Worm (Caenorhabditis elegans): Measurements from ENCODE around the gene Y58A7A.2.

DNA sequence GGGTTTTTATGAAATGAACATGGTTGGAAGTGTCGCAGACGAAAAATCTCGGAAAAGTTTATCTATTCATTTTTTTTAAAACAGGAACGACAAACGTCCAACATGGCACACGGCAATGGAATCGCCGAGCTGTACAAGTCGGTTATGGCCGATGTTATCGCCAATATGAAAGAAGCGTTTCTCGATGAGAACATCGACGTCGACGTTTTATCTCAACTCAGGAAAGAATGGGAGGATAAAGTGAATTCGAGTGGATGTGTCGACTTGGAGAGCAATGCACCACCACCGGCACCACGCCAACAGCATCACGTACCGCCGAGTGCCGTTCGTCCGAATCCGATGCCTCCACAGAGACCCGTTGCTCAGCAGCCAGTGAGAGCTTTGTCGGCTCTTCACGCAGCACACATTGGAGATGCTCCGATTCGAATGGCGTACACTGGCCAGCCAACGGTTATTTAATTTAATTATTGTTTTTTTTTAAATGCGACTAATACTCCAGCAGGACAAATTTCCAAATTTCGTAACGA, 21.8 kb downstream of the Y58A7A.2 start:
- TF ChIP-seq unc-55 (GFP tag; optimal IDR thresholded peaks at IDR 0.05) (no peak), sem-4 (tag; optimal IDR thresholded peaks at IDR 0.05) (no peak), lsy-2 (tag; optimal IDR thresholded peaks at IDR 0.05) (no peak), F13H6.1 (tag; optimal IDR thresholded peaks at IDR 0.05) (no peak), ztf-1 (GFP tag; conservative IDR thresholded peaks at IDR 0.05) (no peak), R02D3.7 (tag; optimal IDR thresholded peaks at IDR 0.05) (no peak)
